Worm (Caenorhabditis elegans): Measurements from ENCODE around the gene samt-1.
"Not testable (repeated sequence)": the region's sequence is repeated elsewhere in the genome, so short reads cannot be mapped to it uniquely, and the experiment has no call there.

The samt-1 gene

ce11 chrIV:2931228-2931627, at the start of gene samt-1:
samt-1 (plus strand) TSS chrIV:2931403.
- TF ChIP-seq dao-5 (tag; optimal IDR thresholded peaks at IDR 0.05): no peak
- no peak for TF ChIP-seq W03F9.2 (tag; optimal IDR thresholded peaks at IDR 0.05)
- no peak for TF ChIP-seq him-1 (tag; optimal IDR thresholded peaks at IDR 0.05)

ce11 chrIV:2885260-2885659, 45.9 kb upstream of the samt-1 start:
- TF ChIP-seq dao-5 (tag; optimal IDR thresholded peaks at IDR 0.05) (no peak), him-1 (tag; optimal IDR thresholded peaks at IDR 0.05) (no peak), W03F9.2 (tag; optimal IDR thresholded peaks at IDR 0.05) (no peak)

- TF ChIP-seq dao-5 (tag; optimal IDR thresholded peaks at IDR 0.05): no peak
- TF ChIP-seq W03F9.2 (tag; optimal IDR thresholded peaks at IDR 0.05): no peak
- TF ChIP-seq him-1 (tag; optimal IDR thresholded peaks at IDR 0.05): no peak
Measured at ce11 chrIV:2886655-2887054, 44.5 kb upstream of the samt-1 start, which contains the start of gene dml-1. dml-1 (plus strand) TSS chrIV:2886955.

ce11 chrIV:2887245-2887644, 44.0 kb upstream of the samt-1 start:
- TF ChIP-seq dao-5 (tag; optimal IDR thresholded peaks at IDR 0.05) (no peak), W03F9.2 (tag; optimal IDR thresholded peaks at IDR 0.05) (no peak), him-1 (tag; optimal IDR thresholded peaks at IDR 0.05) (no peak)

ce11 chrIV:2888496-2889101, 42.6 kb upstream of the samt-1 start:
- no peak for TF ChIP-seq him-1 (tag; optimal IDR thresholded peaks at IDR 0.05)
- TF ChIP-seq dao-5 (tag; optimal IDR thresholded peaks at IDR 0.05): no peak
- TF ChIP-seq W03F9.2 (tag; optimal IDR thresholded peaks at IDR 0.05): no peak

ce11 chrIV:2890401-2890952, 40.7 kb upstream of the samt-1 start, which contains the start of the genes nprt-1 and dib-1:
nprt-1 (minus strand) TSS chrIV:2890451.
dib-1 (plus strand) TSS chrIV:2890882.
- TF ChIP-seq him-1 (tag; optimal IDR thresholded peaks at IDR 0.05) (no peak), dao-5 (tag; optimal IDR thresholded peaks at IDR 0.05) (no peak), W03F9.2 (tag; optimal IDR thresholded peaks at IDR 0.05) (no peak)

ce11 chrIV:2891535-2892233, 39.5 kb upstream of the samt-1 start:
- TF ChIP-seq W03F9.2 (tag; optimal IDR thresholded peaks at IDR 0.05) (no peak), dao-5 (tag; optimal IDR thresholded peaks at IDR 0.05) (no peak), him-1 (tag; optimal IDR thresholded peaks at IDR 0.05) (no peak)

- TF ChIP-seq W03F9.2 (tag; optimal IDR thresholded peaks at IDR 0.05) (no peak), dao-5 (tag; optimal IDR thresholded peaks at IDR 0.05) (no peak), him-1 (tag; optimal IDR thresholded peaks at IDR 0.05) (no peak)
Measured at ce11 chrIV:2892395-2892786, 38.8 kb upstream of the samt-1 start, which contains the start of gene Y54G2A.18. Y54G2A.18 (minus strand) TSS chrIV:2892495.

ce11 chrIV:2892787-2893485, 38.3 kb upstream of the samt-1 start:
- TF ChIP-seq him-1 (tag; optimal IDR thresholded peaks at IDR 0.05) (no peak), W03F9.2 (tag; optimal IDR thresholded peaks at IDR 0.05) (no peak), dao-5 (tag; optimal IDR thresholded peaks at IDR 0.05) (no peak)

- TF ChIP-seq dao-5 (tag; optimal IDR thresholded peaks at IDR 0.05) (no peak), W03F9.2 (tag; optimal IDR thresholded peaks at IDR 0.05) (no peak), him-1 (tag; optimal IDR thresholded peaks at IDR 0.05) (no peak)
Measured at ce11 chrIV:2893486-2893842, 37.7 kb upstream of the samt-1 start.

- TF ChIP-seq dao-5, him-1, W03F9.2 (tag; optimal IDR thresholded peaks at IDR 0.05): not testable (repeated sequence)
Measured at ce11 chrIV:2894630-2895029, 36.6 kb upstream of the samt-1 start, which contains the start of gene Y54G2A.19. Y54G2A.19 (minus strand) TSS chrIV:2894730.

- TF ChIP-seq W03F9.2 (tag; optimal IDR thresholded peaks at IDR 0.05) (no peak), him-1 (tag; optimal IDR thresholded peaks at IDR 0.05) (no peak), dao-5 (tag; optimal IDR thresholded peaks at IDR 0.05) (no peak)
Measured at ce11 chrIV:2897644-2898160, 33.5 kb upstream of the samt-1 start, which contains the start of gene Y54G2A.36. Y54G2A.36 (plus strand) TSS chrIV:2897694.

- TF ChIP-seq dao-5 (tag; optimal IDR thresholded peaks at IDR 0.05) (no peak), W03F9.2 (tag; optimal IDR thresholded peaks at IDR 0.05) (no peak), him-1 (tag; optimal IDR thresholded peaks at IDR 0.05) (no peak)
Measured at ce11 chrIV:2914545-2914944, 16.7 kb upstream of the samt-1 start.

Data from whole organism, L4/young adult.